Fruit fly (Drosophila melanogaster): ENCODE results near the gene CG15824.
A peak's percentile ranks its signal among the peaks of the same experiment; 100 is the strongest.

The CG15824 gene

DNA sequence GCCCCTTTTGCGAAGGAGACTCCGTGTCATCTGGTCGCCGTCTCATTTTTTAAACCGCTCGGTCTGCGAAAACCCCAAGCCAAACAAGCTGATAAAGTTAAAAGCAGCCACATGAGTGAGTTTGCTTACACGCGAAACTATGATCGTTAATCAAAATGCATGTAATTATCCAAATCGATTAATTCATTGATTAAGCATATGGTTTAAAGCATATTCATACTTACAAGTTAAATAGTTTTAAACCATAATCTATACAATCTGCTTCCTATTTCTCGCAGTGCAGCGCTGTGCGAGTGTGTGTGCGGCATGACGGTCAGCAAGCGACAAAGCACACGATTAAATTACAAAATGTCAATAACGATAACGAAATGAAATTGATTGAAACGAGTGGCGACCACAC, 10.5 kb upstream of the CG15824 start:
- TF ChIP-seq CG15710 (tag; optimal IDR thresholded peaks at IDR 0.05), result peak; percentile 49
- TF ChIP-seq EcR (GFP tag; optimal IDR thresholded peaks at IDR 0.05), result no peak
- TF ChIP-seq CG32121 (GFP tag; IDR thresholded peaks at IDR 0.05), result no peak
- no peak for TF ChIP-seq fd96Ca (GFP tag; IDR thresholded peaks at IDR 0.05)

DNA sequence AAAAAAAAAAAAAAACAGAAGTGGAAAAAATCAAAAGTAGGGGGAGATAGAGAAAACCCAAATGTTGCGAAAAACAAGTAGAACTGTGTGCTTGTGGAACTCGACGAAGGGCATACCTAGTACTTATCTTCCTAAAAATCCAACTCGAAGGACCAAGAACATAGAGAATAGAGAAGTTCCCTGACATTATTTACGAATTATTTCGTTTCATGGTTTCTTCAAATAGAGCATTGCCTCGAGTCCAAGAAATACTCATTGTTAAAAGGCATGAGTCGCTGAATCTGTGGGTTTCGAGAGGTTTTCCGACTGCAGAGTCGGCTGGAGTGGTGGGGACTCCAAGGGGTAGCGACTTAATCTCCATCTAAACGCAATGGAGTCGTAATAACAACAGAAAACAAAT, 8.2 kb upstream of the CG15824 start:
- TF ChIP-seq CG32121 (GFP tag; IDR thresholded peaks at IDR 0.05), result no peak
- no peak for TF ChIP-seq CG14655 (GFP tag; optimal IDR thresholded peaks at IDR 0.05)
- TF ChIP-seq D1 (tag; optimal IDR thresholded peaks at IDR 0.05), result no peak
- TF ChIP-seq CG9948 (tag; optimal IDR thresholded peaks at IDR 0.05), result no peak
- TF ChIP-seq CG15710 (tag; optimal IDR thresholded peaks at IDR 0.05), result no peak
- no peak for TF ChIP-seq CG8159 (tag; optimal IDR thresholded peaks at IDR 0.05)
- no peak for TF ChIP-seq CG4496 (GFP tag; IDR thresholded peaks at IDR 0.05)
- TF ChIP-seq CG10348 (GFP tag; IDR thresholded peaks at IDR 0.05), result no peak
- TF ChIP-seq Snoo (tag; optimal IDR thresholded peaks at IDR 0.05), result no peak
- no peak for TF ChIP-seq CG13204 (GFP tag; optimal IDR thresholded peaks at IDR 0.05)

DNA sequence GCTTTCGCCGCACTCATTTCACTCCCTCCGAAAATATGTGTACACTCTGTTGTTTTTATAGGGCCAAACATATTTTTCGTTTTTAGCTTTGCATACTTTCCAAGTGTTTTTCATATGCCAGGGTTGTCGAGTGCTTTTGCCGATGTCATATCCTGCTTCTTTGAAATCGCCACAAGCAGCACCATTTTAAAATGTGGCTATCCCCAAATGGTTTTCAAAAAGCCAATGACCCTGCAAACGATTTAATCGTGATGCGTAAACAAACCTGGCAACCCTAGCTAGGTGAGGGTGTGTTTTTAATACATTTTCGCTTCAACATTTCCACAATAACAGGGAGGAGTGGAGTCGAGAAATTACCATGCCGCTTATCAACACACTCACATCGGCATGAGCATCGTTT, 7.5 kb upstream of the CG15824 start:
- TF ChIP-seq CG8159 (tag; optimal IDR thresholded peaks at IDR 0.05) (peak; percentile 28), rn (GFP tag; IDR thresholded peaks at IDR 0.05) (no peak), Ets98B (GFP tag; IDR thresholded peaks at IDR 0.05) (no peak), CG13204 (GFP tag; optimal IDR thresholded peaks at IDR 0.05) (no peak)

DNA sequence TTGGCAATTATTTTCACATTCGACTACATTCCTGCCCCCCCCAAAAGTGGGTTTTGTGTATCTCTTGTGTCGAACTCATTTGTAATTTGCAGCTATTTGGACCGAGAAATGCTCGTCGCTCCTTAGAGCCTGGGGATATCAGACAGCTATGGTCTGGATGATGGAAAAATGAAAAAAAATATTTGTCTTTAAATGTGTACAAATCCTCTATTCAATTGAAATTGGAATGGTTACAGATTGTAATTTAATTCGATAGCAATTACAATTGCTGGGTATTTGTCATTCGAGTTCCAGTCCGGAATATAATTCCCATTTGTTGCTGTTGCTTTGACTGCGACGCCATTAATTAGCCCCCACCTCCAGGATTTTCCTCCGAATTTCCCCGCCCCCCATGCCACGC, 4.9 kb upstream of the CG15824 start:
- TF ChIP-seq fd96Ca (GFP tag; IDR thresholded peaks at IDR 0.05) (0 out of 3 replicates have a peak, but pooled peaks have one; percentile 14), CG4496 (GFP tag; IDR thresholded peaks at IDR 0.05) (0 out of 3 replicates have a peak, but pooled peaks have one; percentile 14), CG13204 (GFP tag; optimal IDR thresholded peaks at IDR 0.05) (no peak)

DNA sequence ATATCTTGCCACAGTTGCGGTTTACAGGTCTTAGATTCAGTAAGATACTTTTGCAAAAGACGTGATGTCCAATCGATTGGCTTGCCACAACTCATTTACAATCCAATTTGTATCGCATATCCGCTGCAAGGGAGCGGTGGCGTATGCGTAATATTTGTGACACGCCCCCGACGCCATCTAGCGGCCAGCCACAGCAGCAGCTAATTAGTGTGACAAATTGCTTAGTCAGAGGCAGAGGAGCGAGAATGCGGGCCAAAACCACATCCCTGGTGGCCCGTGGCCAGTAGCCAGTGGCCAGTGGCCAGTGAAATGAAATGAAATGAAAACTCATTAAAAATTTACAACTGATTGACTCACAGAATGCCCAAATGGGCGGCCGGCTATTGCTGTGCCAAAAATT, 2.8 kb upstream of the CG15824 start:
- no peak for TF ChIP-seq Pif1B (GFP tag; optimal IDR thresholded peaks at IDR 0.05)
- TF ChIP-seq gl (tag; optimal IDR thresholded peaks at IDR 0.05), result no peak
- no peak for TF ChIP-seq fd96Ca (GFP tag; IDR thresholded peaks at IDR 0.05)
- no peak for TF ChIP-seq CG14655 (GFP tag; optimal IDR thresholded peaks at IDR 0.05)
- TF ChIP-seq CG10348 (GFP tag; IDR thresholded peaks at IDR 0.05), result no peak
- TF ChIP-seq CG32121 (GFP tag; IDR thresholded peaks at IDR 0.05), result no peak
- TF ChIP-seq CG8301 (tag; optimal IDR thresholded peaks at IDR 0.05), result no peak

DNA sequence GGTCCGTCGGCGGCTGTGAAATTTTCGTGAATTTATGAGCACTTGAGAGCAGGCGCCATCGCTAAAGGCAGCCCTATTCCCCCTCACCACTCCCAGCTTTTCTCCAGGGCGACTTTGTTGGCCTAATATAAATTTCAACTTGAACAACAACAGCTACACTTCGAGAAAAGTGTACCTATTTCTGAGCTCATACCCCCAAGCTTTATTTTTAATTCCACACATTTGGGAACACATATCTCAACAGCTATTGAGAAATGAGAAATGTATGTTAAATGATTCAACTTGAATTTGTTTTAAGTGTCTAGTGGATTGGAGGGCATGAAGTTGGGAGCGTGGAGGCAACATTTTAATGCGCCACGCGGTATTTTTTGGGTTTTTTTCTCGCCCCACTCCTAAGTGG, 1.8 kb upstream of the CG15824 start:
- TF ChIP-seq fd96Ca (GFP tag; IDR thresholded peaks at IDR 0.05), result no peak
- no peak for TF ChIP-seq rn (GFP tag; IDR thresholded peaks at IDR 0.05)

DNA sequence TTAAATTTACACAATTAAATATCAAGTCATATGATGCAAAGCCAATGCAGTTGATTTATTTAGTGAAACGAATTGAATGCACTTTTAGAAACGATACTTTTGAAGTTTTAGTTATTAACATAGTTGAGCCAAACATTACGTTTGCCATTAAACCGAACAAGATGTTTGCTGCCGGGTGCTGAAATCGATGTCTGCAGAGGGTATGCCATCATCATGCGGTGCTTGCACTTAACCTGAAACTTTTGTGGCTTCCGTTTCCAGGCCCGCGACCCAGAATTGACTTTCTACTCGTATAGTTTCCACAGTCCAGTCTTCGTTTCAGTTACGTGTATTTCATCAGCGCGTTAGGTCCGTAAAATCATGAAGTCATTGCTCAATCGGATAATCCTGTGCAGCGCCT, 7.9 kb downstream of the CG15824 start, which contains the start of gene ninaA:
ninaA (plus strand) TSS at position 301 of the 400 bp plus-strand sequence.
- TF ChIP-seq rn (GFP tag; IDR thresholded peaks at IDR 0.05) (no peak), Ets98B (GFP tag; IDR thresholded peaks at IDR 0.05) (no peak), Pif1B (GFP tag; optimal IDR thresholded peaks at IDR 0.05) (no peak), CG15710 (tag; optimal IDR thresholded peaks at IDR 0.05) (no peak), Pif1A (GFP tag; optimal IDR thresholded peaks at IDR 0.05) (no peak), CG8301 (tag; optimal IDR thresholded peaks at IDR 0.05) (no peak), CG8159 (tag; optimal IDR thresholded peaks at IDR 0.05) (no peak), CG9948 (tag; optimal IDR thresholded peaks at IDR 0.05) (no peak), CG17806 (tag; optimal IDR thresholded peaks at IDR 0.05) (no peak), CG32121 (GFP tag; IDR thresholded peaks at IDR 0.05) (no peak), fd96Ca (GFP tag; IDR thresholded peaks at IDR 0.05) (no peak), CG10348 (GFP tag; IDR thresholded peaks at IDR 0.05) (no peak), CG34367 (tag; optimal IDR thresholded peaks at IDR 0.05) (no peak)

DNA sequence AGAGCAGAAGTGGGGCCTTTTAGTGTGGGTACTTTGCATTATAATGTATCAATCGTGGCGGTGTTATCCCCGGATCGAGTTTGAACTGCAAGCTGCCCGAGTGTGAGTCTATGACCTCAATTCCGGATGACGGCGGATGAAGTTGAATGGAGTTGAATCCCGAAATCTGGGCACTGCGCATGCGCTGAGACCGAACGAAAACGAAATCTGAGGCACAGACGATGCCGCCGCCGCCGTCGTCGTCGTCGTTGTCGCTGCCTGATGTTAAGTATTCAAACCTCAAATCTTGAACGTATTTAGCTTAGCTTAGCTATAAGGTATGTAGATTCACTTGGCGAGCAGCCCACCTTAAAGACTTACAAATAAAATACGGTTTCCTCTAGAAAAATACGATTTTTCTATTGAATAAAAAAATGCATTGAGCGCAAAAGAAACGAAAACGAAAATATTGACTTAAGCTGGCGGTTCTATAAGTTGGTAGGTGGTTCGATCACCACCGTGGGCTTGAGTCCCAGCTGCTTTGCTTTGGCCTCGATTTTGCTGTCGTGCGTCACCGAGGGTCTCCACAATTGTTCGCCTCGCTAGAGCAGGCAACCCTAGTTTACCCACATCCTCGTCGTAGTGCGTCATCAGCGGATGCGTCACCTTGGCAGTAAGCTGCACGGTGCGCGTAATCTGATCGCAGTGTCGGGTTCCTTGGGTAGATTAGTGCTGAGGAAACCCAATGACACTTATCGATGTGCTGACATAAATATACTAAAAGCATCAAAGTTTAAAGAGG, 11.0 kb downstream of the CG15824 start:
- TF ChIP-seq CG9948 (tag; optimal IDR thresholded peaks at IDR 0.05) (no peak), EcR (GFP tag; optimal IDR thresholded peaks at IDR 0.05) (no peak), Ets98B (GFP tag; IDR thresholded peaks at IDR 0.05) (0 out of 2 replicates have a peak, but pooled peaks have one; percentile 12), CG32121 (GFP tag; IDR thresholded peaks at IDR 0.05) (peak; percentile 40; the same call in 1 of the 2 replicates)
